Fruit fly (Drosophila melanogaster): ENCODE measurements around the gene sty.
A peak's percentile ranks its signal among the peaks of the same experiment; 100 is the strongest.

sty gene

dm6 chr3L:3394854-3395723 lies 29.6 kb downstream of the sty start (continued):
- TF ChIP-seq Chrac-16 (GFP tag; optimal IDR thresholded peaks at IDR 0.05) (peak; percentile 90), NFAT (GFP tag; IDR thresholded peaks at IDR 0.05) (peak; percentile 59; the same call in 1 of the 2 replicates), D (optimal IDR thresholded peaks at IDR 0.05) (no peak), D (GFP tag; optimal IDR thresholded peaks at IDR 0.05) (peak; percentile 92), aop (GFP tag; IDR thresholded peaks at IDR 0.05) (peak; percentile 88), maf-S (GFP tag; optimal IDR thresholded peaks at IDR 0.05) (peak; percentile 78), pfk (GFP tag; optimal IDR thresholded peaks at IDR 0.05) (no peak), fd64A (GFP tag; optimal IDR thresholded peaks at IDR 0.05) (peak; percentile 85), sob (GFP tag; IDR thresholded peaks at IDR 0.05) (peak; percentile 34), hbn (GFP tag; IDR thresholded peaks at IDR 0.05; ENCODE audit: partially characterized antibody) (no peak), fru (optimal IDR thresholded peaks at IDR 0.05) (no peak), H2.0 (GFP tag; IDR thresholded peaks at IDR 0.05) (peak; percentile 93), CG34224 (GFP tag; IDR thresholded peaks at IDR 0.05; ENCODE audit: partially characterized antibody) (no peak), en (GFP tag; optimal IDR thresholded peaks at IDR 0.05) (peak; percentile 85), fd96Cb (tag; optimal IDR thresholded peaks at IDR 0.05) (peak; percentile 93), jumu (GFP tag; optimal IDR thresholded peaks at IDR 0.05) (peak; percentile 83), CG18262 (tag; optimal IDR thresholded peaks at IDR 0.05) (peak; percentile 95), trem (tag; optimal IDR thresholded peaks at IDR 0.05) (peak; percentile 86), CG18619 (GFP tag; optimal IDR thresholded peaks at IDR 0.05) (peak; percentile 84), CG5245 (GFP tag; optimal IDR thresholded peaks at IDR 0.05) (peak; percentile 94), Fer1 (GFP tag; optimal IDR thresholded peaks at IDR 0.05) (no peak), Hr39 (optimal IDR thresholded peaks at IDR 0.05) (no peak), CG2889 (GFP tag; IDR thresholded peaks at IDR 0.05) (peak; percentile 66), eve (GFP tag; optimal IDR thresholded peaks at IDR 0.05) (peak; percentile 92 to 96), CG17385 (GFP tag; optimal IDR thresholded peaks at IDR 0.05) (peak; percentile 82), vvl (GFP tag; IDR thresholded peaks at IDR 0.05) (peak; percentile 91), psq (GFP tag; optimal IDR thresholded peaks at IDR 0.05) (peak; percentile 84), CG7786 (GFP tag; optimal IDR thresholded peaks at IDR 0.05) (peak; percentile 85), Usf (GFP tag; optimal IDR thresholded peaks at IDR 0.05) (peak; percentile 88), h (optimal IDR thresholded peaks at IDR 0.05) (no peak), HHEX (GFP tag; optimal IDR thresholded peaks at IDR 0.05) (peak; percentile 72), Dfd (GFP tag; optimal IDR thresholded peaks at IDR 0.05) (no peak), CG6689 (GFP tag; IDR thresholded peaks at IDR 0.05) (peak; percentile 92), NC2β (GFP tag; optimal IDR thresholded peaks at IDR 0.05) (peak; percentile 94), dmrt99B (tag; optimal IDR thresholded peaks at IDR 0.05) (peak; percentile 85), CG3995 (GFP tag; optimal IDR thresholded peaks at IDR 0.05) (no peak), az2 (GFP tag; optimal IDR thresholded peaks at IDR 0.05) (peak; percentile 95), salm (tag; optimal IDR thresholded peaks at IDR 0.05) (peak; percentile 65), Six4 (GFP tag; optimal IDR thresholded peaks at IDR 0.05) (peak; percentile 54), CG30431 (GFP tag; optimal IDR thresholded peaks at IDR 0.05) (peak; percentile 97), CG9437 (GFP tag; optimal IDR thresholded peaks at IDR 0.05) (peak; percentile 87), CoRest (tag; optimal IDR thresholded peaks at IDR 0.05) (peak; percentile 93), stc (GFP tag; IDR thresholded peaks at IDR 0.05) (peak; percentile 80), bcd (GFP tag; optimal IDR thresholded peaks at IDR 0.05) (peak; percentile 83), CG10209 (GFP tag; optimal IDR thresholded peaks at IDR 0.05) (peak; percentile 93), fu2 (GFP tag; optimal IDR thresholded peaks at IDR 0.05) (peak; percentile 13), stwl (tag; optimal IDR thresholded peaks at IDR 0.05) (peak; percentile 63), usp (GFP tag; optimal IDR thresholded peaks at IDR 0.05) (no peak), Kr (GFP tag; optimal IDR thresholded peaks at IDR 0.05) (peak; percentile 76), hb (GFP tag; IDR thresholded peaks at IDR 0.05; ENCODE audit: partially characterized antibody) (0 out of 3 replicates have a peak, but pooled peaks have one; percentile 38), Gug (GFP tag; IDR thresholded peaks at IDR 0.05) (peak; percentile 91)
